Worm (Caenorhabditis elegans) whole organism, L4/young adult: ENCODE measurements around the gene abhd-5.1.

Experiments
- W03F9.2 ChIP-seq: fragments of 150-350 bp; optimal IDR thresholded peaks from 2 replicates; lab custom pipeline; 2014; ENCODE audit warnings: missing biosample characterization, missing genetic modification characterization
- dao-5 ChIP-seq: sonication (generic microtip); optimal IDR thresholded peaks from 2 replicates; lab custom pipeline; 2016; ENCODE audit warnings: missing genotype, missing genetic modification characterization, moderate library complexity, missing compliant biosample characterization
- him-1 ChIP-seq: sonication (generic microtip); optimal IDR thresholded peaks from 2 replicates; lab custom pipeline; 2016; ENCODE audit warnings: missing genotype, missing genetic modification reagents, missing genetic modification characterization, missing compliant biosample characterization

DNA sequence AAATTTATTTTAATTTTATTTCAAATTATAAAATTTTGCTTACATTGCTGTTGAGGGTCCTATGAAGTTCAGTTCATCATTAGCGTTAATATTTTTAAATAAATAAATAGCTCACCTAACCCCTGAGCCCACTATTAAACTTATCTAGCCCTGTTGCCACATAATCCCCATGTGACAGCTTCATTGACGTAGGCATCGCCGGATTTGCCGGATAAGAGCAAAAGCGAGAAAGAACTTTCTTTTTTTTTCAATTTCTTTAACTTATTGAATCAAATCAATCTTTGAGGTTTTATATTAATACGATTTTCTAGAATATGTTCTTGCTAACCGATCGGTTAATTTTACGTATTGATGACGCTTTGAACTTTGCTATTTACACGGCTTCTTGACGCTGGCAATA, 4.5 kb downstream of the abhd-5.1 start:
- TF ChIP-seq W03F9.2 (tag; lab: Kevin White, UChicago) (no peak), him-1 (no peak), dao-5 (tag; lab: Kevin White, UChicago) (no peak)
